Worm (Caenorhabditis elegans) whole organism, L4 larva: ENCODE data around the gene F59B2.12.
A peak's percentile ranks its signal among the peaks of the same experiment; 100 is the strongest.

Experiments used
- F37D6.2 ChIP-seq: sonication (generic microtip); optimal IDR thresholded peaks from 2 replicates; lab custom pipeline; 2016; ENCODE audit warnings: mild to moderate bottlenecking, missing genetic modification characterization, missing compliant biosample characterization
- T20F7.1 ChIP-seq: fragments of 200-800 bp; sonication (Bioruptor generic); optimal IDR thresholded peaks from 2 replicates; lab custom pipeline; 2018; ENCODE audit warnings: mild to moderate bottlenecking, missing genetic modification characterization, missing compliant biosample characterization
- T26A8.4 ChIP-seq: fragments of 200-800 bp; sonication (Bioruptor generic); IDR thresholded peaks from 2 replicates; pipeline ENCODE4 v1.3.6; 2022; ENCODE audit warnings: missing genetic modification characterization, missing compliant biosample characterization
- Y105C5A.15 ChIP-seq: fragments of 200-800 bp; sonication (Bioruptor generic); IDR thresholded peaks from 2 replicates; pipeline ENCODE4 v1.3.6; 2022; ENCODE audit warnings: missing genetic modification characterization, missing compliant biosample characterization
- Y75B8A.6 ChIP-seq: fragments of 200-800 bp; sonication (Bioruptor generic); IDR thresholded peaks from 2 replicates; pipeline ENCODE4 v1.3.6; 2022; ENCODE audit warnings: missing genetic modification reagents, missing genetic modification characterization, missing compliant biosample characterization
- ZK337.2 ChIP-seq: fragments of 200-800 bp; sonication (Bioruptor generic); IDR thresholded peaks from 2 replicates; pipeline ENCODE4 v1.3.6; 2022; ENCODE audit warnings: missing genetic modification reagents, missing genetic modification characterization, missing compliant biosample characterization
- ZK546.5 ChIP-seq, 2 experiments: sonication (generic microtip); optimal IDR thresholded peaks; 2 replicates each; lab custom pipeline; 2017; ENCODE audit warnings: missing biosample characterization in 2 of 2, missing genetic modification characterization in 2 of 2
- aha-1 ChIP-seq: fragments of 150-350 bp; peaks from one replicate; lab custom pipeline; 2014; ENCODE audit warnings: missing biosample characterization, missing genetic modification characterization
- ama-1 ChIP-seq: fragments of 150-350 bp; optimal IDR thresholded peaks from 2 replicates; lab custom pipeline; 2014; ENCODE audit warnings: inconsistent platforms, mixed read lengths
- ceh-28 ChIP-seq: fragments of 150-350 bp; optimal IDR thresholded peaks from 2 replicates; lab custom pipeline; 2014; ENCODE audit warnings: missing biosample characterization, missing genetic modification reagents, missing genetic modification characterization
- ceh-62 ChIP-seq: sonication (generic microtip); optimal IDR thresholded peaks from 2 replicates; lab custom pipeline; 2017; ENCODE audit warnings: missing biosample characterization, missing genetic modification characterization
- ceh-82 ChIP-seq: sonication (generic microtip); optimal IDR thresholded peaks from 2 replicates; lab custom pipeline; 2017; ENCODE audit warnings: missing biosample characterization, missing genetic modification characterization
- daf-16 ChIP-seq, 3 experiments: sonication (generic microtip); optimal IDR thresholded peaks; 2 replicates each; lab custom pipeline; 2016 to 2017; ENCODE audit warnings: missing genetic modification characterization in 3 of 3, missing genetic modification reagents in 3 of 3, mild to moderate bottlenecking in 2 of 3, missing compliant biosample characterization in 2 of 3, missing biosample characterization in 1 of 3, moderate library complexity in 1 of 3
- dve-1 ChIP-seq: sonication (generic microtip); optimal IDR thresholded peaks from 2 replicates; lab custom pipeline; 2017; ENCODE audit warnings: antibody characterized with exemption, mild to moderate bottlenecking, missing genetic modification characterization, missing compliant biosample characterization; ENCODE audit not compliant: insufficient read depth
- egl-27 ChIP-seq: sonication (generic microtip); optimal IDR thresholded peaks from 3 replicates; lab custom pipeline; 2017; ENCODE audit warnings: missing biosample characterization, missing genetic modification reagents, missing genetic modification characterization
- fkh-10 ChIP-seq: fragments of 150-350 bp; optimal IDR thresholded peaks from 2 replicates; lab custom pipeline; 2014; ENCODE audit warnings: missing biosample characterization, missing genetic modification reagents, missing genetic modification characterization
- gei-8 ChIP-seq: fragments of 200-800 bp; sonication (Bioruptor generic); optimal IDR thresholded peaks from 2 replicates; lab custom pipeline; 2018; ENCODE audit warnings: mild to moderate bottlenecking, missing genetic modification characterization, missing compliant biosample characterization
- hlh-11 ChIP-seq: fragments of 200-800 bp; sonication (Bioruptor generic); optimal IDR thresholded peaks from 2 replicates; lab custom pipeline; 2018; ENCODE audit warnings: mild to moderate bottlenecking, missing genetic modification characterization, missing compliant biosample characterization
- hlh-30 ChIP-seq: sonication (generic microtip); optimal IDR thresholded peaks from 2 replicates; lab custom pipeline; 2017; ENCODE audit warnings: antibody characterized with exemption, mild to moderate bottlenecking, missing genetic modification characterization, missing compliant biosample characterization; ENCODE audit not compliant: insufficient read depth
- lin-1 ChIP-seq: fragments of 200-800 bp; sonication (Bioruptor generic); IDR thresholded peaks from 2 replicates; pipeline ENCODE4 v1.3.6; 2022; ENCODE audit warnings: missing genetic modification reagents, missing genetic modification characterization, missing compliant biosample characterization
- lin-15B ChIP-seq: fragments of 150-350 bp; sonication (generic microtip); optimal IDR thresholded peaks from 3 replicates; lab custom pipeline; 2014; ENCODE audit warnings: missing biosample characterization, missing genetic modification characterization
- lin-38 ChIP-seq: fragments of 200-800 bp; sonication (Bioruptor generic); IDR thresholded peaks from 2 replicates; pipeline ENCODE4 v1.3.6; 2022; ENCODE audit warnings: missing genetic modification reagents, missing genetic modification characterization, missing compliant biosample characterization
- mes-2 ChIP-seq: sonication (generic microtip); optimal IDR thresholded peaks from 2 replicates; lab custom pipeline; 2016; ENCODE audit warnings: missing genotype, mild to moderate bottlenecking, missing genetic modification characterization, missing compliant biosample characterization; ENCODE audit not compliant: poor library complexity, severe bottlenecking
- mxl-3 ChIP-seq: fragments of 200-800 bp; sonication (Bioruptor generic); optimal IDR thresholded peaks from 2 replicates; lab custom pipeline; 2018; ENCODE audit warnings: mild to moderate bottlenecking, missing genetic modification characterization, missing compliant biosample characterization
- nhr-102 ChIP-seq: sonication (generic microtip); optimal IDR thresholded peaks from 2 replicates; lab custom pipeline; 2016; ENCODE audit warnings: mild to moderate bottlenecking, missing genetic modification characterization, moderate library complexity, missing compliant biosample characterization
- nhr-111 ChIP-seq: fragments of 200-800 bp; sonication (Bioruptor generic); optimal IDR thresholded peaks from 2 replicates; lab custom pipeline; 2018; ENCODE audit warnings: mild to moderate bottlenecking, missing genetic modification characterization, missing compliant biosample characterization
- nhr-25 ChIP-seq: sonication (generic microtip); optimal IDR thresholded peaks from 2 replicates; lab custom pipeline; 2017; ENCODE audit warnings: missing genetic modification characterization, mild to moderate bottlenecking, missing compliant biosample characterization, antibody characterized with exemption, moderate library complexity, borderline replicate concordance; ENCODE audit not compliant: insufficient read depth
- nhr-42 ChIP-seq: fragments of 200-800 bp; sonication (Bioruptor generic); IDR thresholded peaks from 2 replicates; pipeline ENCODE4 v1.3.6; 2022; ENCODE audit warnings: missing genetic modification characterization, missing compliant biosample characterization
- nhr-6 ChIP-seq: fragments of 150-350 bp; optimal IDR thresholded peaks from 2 replicates; lab custom pipeline; 2014; ENCODE audit warnings: missing biosample characterization, missing genetic modification characterization
- nhr-77 ChIP-seq: fragments of 150-350 bp; optimal IDR thresholded peaks from 2 replicates; lab custom pipeline; 2014; ENCODE audit warnings: missing biosample characterization, missing genetic modification characterization
- pqm-1 ChIP-seq: sonication (generic microtip); optimal IDR thresholded peaks from 2 replicates; lab custom pipeline; 2017; ENCODE audit warnings: missing biosample characterization, missing genetic modification characterization
- set-16 ChIP-seq: fragments of 200-800 bp; sonication (Bioruptor generic); IDR thresholded peaks from 2 replicates; pipeline ENCODE4 v1.3.6; 2022; ENCODE audit warnings: missing genetic modification reagents, missing genetic modification characterization, missing compliant biosample characterization
- skn-1 ChIP-seq: fragments of 150-350 bp; optimal IDR thresholded peaks from 2 replicates; lab custom pipeline; 2014; ENCODE audit warnings: missing biosample characterization, missing genetic modification characterization
- spr-3 ChIP-seq: fragments of 200-800 bp; sonication (Bioruptor generic); optimal IDR thresholded peaks from 2 replicates; lab custom pipeline; 2018; ENCODE audit warnings: mild to moderate bottlenecking, missing genetic modification characterization, missing compliant biosample characterization
- unc-130 ChIP-seq: sonication (generic microtip); optimal IDR thresholded peaks from 2 replicates; lab custom pipeline; 2016; ENCODE audit warnings: missing genetic modification reagents, missing genetic modification characterization, missing compliant biosample characterization
- vab-7 ChIP-seq: fragments of 200-800 bp; sonication (Bioruptor generic); IDR thresholded peaks from 2 replicates; pipeline ENCODE4 v1.3.6; 2022; ENCODE audit warnings: missing genetic modification reagents, missing genetic modification characterization, missing compliant biosample characterization
- zip-11 ChIP-seq: fragments of 200-800 bp; sonication (Bioruptor generic); IDR thresholded peaks from 2 replicates; pipeline ENCODE4 v1.3.6; 2022; ENCODE audit warnings: missing genetic modification characterization, missing compliant biosample characterization
- ztf-11 ChIP-seq: fragments of 150-350 bp; optimal IDR thresholded peaks from 2 replicates; lab custom pipeline; 2014; ENCODE audit warnings: missing biosample characterization, missing genetic modification characterization
- ztf-7 ChIP-seq: fragments of 150-350 bp; optimal IDR thresholded peaks from 2 replicates; lab custom pipeline; 2014; ENCODE audit warnings: missing biosample characterization, missing genetic modification characterization

Gene F59B2.12

ce11 chrIII:9037658-9038057 lies 20.3 kb downstream of the F59B2.12 start, which contains the start of gene R107.9:
TSS of gene R107.9 (plus strand) at chrIII:9037958.
- TF ChIP-seq daf-16 (GFP tag; optimal IDR thresholded peaks at IDR 0.05; lab: Kevin White, UChicago): no peak
- no peak for TF ChIP-seq daf-16 (tag; optimal IDR thresholded peaks at IDR 0.05; lab: Kevin White, UChicago)
- no peak for TF ChIP-seq ceh-62 (tag; lab: Kevin White, UChicago)
- TF ChIP-seq nhr-111: no peak
- no peak for TF ChIP-seq lin-38 (GFP tag; lab: Robert Waterston, UW)
- no peak for TF ChIP-seq skn-1
- no peak for TF ChIP-seq ZK337.2 (GFP tag; lab: Robert Waterston, UW)
- no peak for TF ChIP-seq lin-1 (GFP tag; lab: Robert Waterston, UW)
- TF ChIP-seq ztf-7 (tag; lab: Kevin White, UChicago): no peak
- TF ChIP-seq zip-11: no peak
- no peak for TF ChIP-seq nhr-102 (tag; lab: Kevin White, UChicago)

- TF ChIP-seq hlh-30 (tag; lab: Kevin White, UChicago) (no peak), ceh-28 (tag; lab: Kevin White, UChicago) (no peak), hlh-11 (tag; lab: Kevin White, UChicago) (no peak), ceh-82 (tag; lab: Kevin White, UChicago) (no peak), lin-38 (GFP tag; lab: Robert Waterston, UW) (no peak), daf-16 (GFP tag; optimal IDR thresholded peaks at IDR 0.05; lab: Kevin White, UChicago) (no peak), daf-16 (tag; optimal IDR thresholded peaks at IDR 0.05; lab: Kevin White, UChicago) (peak; percentile 15)
These were observed 25.8 kb downstream of the F59B2.12 start, which contains the start of gene nac-2 for ce11 chrIII:9043200-9043599. TSS of gene nac-2 (minus strand) at chrIII:9043300.

DNA sequence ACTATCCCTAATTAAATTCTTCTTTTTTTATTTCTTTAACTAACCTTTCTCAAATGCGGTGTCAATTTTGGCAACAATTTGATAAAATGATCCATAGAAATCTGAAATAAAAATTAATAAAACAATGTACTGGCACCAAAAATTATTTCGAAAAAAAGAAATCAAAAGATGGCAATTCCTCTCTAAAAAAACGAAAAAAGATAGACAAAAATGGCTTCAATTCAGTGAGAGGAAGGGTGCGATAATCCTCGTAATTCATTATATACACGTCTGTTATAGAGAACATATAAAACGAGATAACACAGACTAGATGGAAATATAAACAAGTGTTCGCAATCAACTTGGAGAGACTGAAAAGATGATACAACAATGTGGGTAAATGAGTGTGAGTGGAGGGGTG lies 28.4 kb downstream of the F59B2.12 start, which contains the start of gene R107.2:
R107.2 (minus strand) TSS at position 101 of the 400 bp plus-strand sequence.
- TF ChIP-seq daf-16 (GFP tag; optimal IDR thresholded peaks at IDR 0.05; lab: Kevin White, UChicago) (no peak), daf-16 (tag; optimal IDR thresholded peaks at IDR 0.05; lab: Kevin White, UChicago) (peak; percentile 11), nhr-111 (no peak), dve-1 (tag; lab: Kevin White, UChicago) (peak; percentile 6)
- TF ChIP-seq, all 104 proteins: peak for 2

DNA sequence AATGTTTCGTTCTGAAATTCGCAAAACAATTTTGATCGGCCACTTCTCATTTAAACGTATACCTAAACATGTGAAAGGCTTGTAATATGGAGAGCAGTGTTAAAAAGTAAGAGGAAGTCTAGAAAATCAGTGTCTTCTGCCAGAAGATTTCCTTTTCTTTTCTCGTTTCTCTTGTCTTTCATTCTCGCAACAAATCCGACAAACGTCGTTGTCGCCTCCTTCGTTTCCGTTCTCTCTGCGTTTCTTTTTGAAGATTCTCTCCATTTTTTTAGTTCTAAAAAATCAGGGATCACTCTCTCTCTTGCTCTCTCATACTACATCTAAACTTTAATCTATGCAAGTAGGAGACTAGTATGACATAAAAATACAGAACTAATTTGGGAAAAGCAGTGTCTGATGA lies 29.9 kb downstream of the F59B2.12 start:
- TF ChIP-seq aha-1 (peak; percentile 86), nhr-25 (tag; lab: Kevin White, UChicago) (no peak)
- TF ChIP-seq, all 104 proteins: peak for 1

DNA sequence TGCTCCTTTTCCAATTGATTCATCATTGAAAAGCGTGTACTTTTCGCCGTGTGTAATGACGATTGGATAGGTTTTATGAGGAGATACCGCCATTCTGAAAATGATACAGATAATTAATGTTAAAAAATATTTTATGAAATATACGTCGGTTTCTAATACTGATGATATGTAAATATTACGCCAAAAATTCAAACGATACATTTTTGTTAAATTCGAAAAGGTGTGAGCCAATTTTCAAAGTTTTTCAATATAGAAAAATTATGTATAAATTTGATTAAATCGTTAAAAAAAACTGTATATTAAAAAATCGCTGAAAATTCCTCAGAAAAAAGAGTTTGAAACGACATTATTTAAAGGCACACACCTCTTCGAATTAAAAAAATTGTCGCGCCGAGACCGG lies 33.2 kb downstream of the F59B2.12 start, which contains the start of gene ikke-1:
ikke-1 (minus strand) TSS at position 101 of the 400 bp plus-strand sequence.
- TF ChIP-seq vab-7 (no peak), nhr-111 (no peak), ztf-11 (tag; lab: Kevin White, UChicago) (no peak)

ce11 chrIII:9051119-9051597 lies 33.8 kb downstream of the F59B2.12 start:
- TF ChIP-seq spr-3 (GFP tag; lab: Kevin White, UChicago) (peak; percentile 5), ama-1 (lab: Kevin White, UChicago) (peak; percentile 90), ZK546.5 (tag; optimal IDR thresholded peaks at IDR 0.05; lab: Kevin White, UChicago) (no peak), mxl-3 (GFP tag; lab: Kevin White, UChicago) (no peak), daf-16 (GFP tag; optimal IDR thresholded peaks at IDR 0.05; lab: Kevin White, UChicago) (peak; percentile 23 to 52), daf-16 (tag; optimal IDR thresholded peaks at IDR 0.05; lab: Kevin White, UChicago) (peak; percentile 97), set-16 (GFP tag; lab: Robert Waterston, UW) (no peak), F37D6.2 (tag; lab: Kevin White, UChicago) (no peak), egl-27 (no peak), Y75B8A.6 (peak; percentile 85), unc-130 (no peak), Y105C5A.15 (no peak), nhr-6 (tag; lab: Kevin White, UChicago) (peak; percentile 80), nhr-77 (tag; lab: Kevin White, UChicago) (peak; percentile 75), lin-15B (tag; lab: Kevin White, UChicago) (no peak), mes-2 (tag; lab: Kevin White, UChicago) (peak; percentile 63), T26A8.4 (GFP tag; lab: Robert Waterston, UW) (peak; percentile 89), T20F7.1 (GFP tag; lab: Kevin White, UChicago) (peak; percentile 84), skn-1 (no peak), fkh-10 (GFP tag; lab: Kevin White, UChicago) (no peak), nhr-42 (GFP tag; lab: Robert Waterston, UW) (no peak; the same call in none of the 2 replicates), gei-8 (peak; percentile 36), pqm-1 (peak; percentile 19)
